Worm (Caenorhabditis elegans): Measurements from ENCODE around the gene jamp-1.

DNA sequence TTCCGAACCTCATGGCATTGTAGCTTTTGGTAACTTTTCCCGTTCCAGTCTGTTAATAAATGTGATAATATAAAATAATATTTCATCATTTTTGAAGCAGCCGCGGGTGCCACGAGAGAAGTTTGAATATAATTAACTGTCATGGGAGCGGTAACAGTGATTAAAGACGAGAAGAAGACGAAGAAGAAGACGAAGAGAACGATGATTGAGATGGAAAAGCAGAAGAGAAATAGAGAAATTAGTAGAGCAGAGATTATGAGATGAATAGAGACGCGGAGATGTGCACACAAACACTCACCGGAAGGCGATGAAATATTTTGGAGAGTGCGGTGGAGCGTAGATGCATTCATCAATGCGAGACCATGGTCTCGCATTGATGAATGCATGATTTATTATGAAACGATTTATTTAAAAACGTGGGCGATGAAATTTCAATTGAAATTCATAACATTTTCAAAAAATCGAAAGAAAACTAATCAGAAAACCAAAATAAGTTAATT is 2.2 kb upstream of the jamp-1 start, which contains the start of gene seip-1:
- TF ChIP-seq ama-1 (optimal IDR thresholded peaks at IDR 0.05) (no peak), lsy-2 (tag; optimal IDR thresholded peaks at IDR 0.05) (peak; percentile 43 to 91), nhr-11 (tag; optimal IDR thresholded peaks at IDR 0.05) (no peak), ceh-82 (tag; optimal IDR thresholded peaks at IDR 0.05) (peak; percentile 17)
